Worm (Caenorhabditis elegans) whole organism, young adult: ENCODE results near the gene clec-250.

Experiments
- B0019.2 ChIP-seq: fragments of 200-800 bp; sonication (Bioruptor generic); conservative IDR thresholded peaks from 2 replicates; pipeline ENCODE4 v1.3.6; 2022; ENCODE audit warnings: missing genetic modification reagents, missing genetic modification characterization, missing compliant biosample characterization
- B0035.1 ChIP-seq: sonication (generic microtip); optimal IDR thresholded peaks from 2 replicates; lab custom pipeline; 2016; ENCODE audit warnings: missing genetic modification characterization, mild to moderate bottlenecking, missing compliant biosample characterization, missing genotype, missing genetic modification reagents
- B0336.3 ChIP-seq: fragments of 200-800 bp; sonication (Bioruptor generic); IDR thresholded peaks from 2 replicates; pipeline ENCODE4 v1.3.6; 2022; ENCODE audit warnings: missing genetic modification characterization, missing compliant biosample characterization
- F33H1.4 ChIP-seq: fragments of 200-800 bp; sonication (Bioruptor generic); IDR thresholded peaks from 2 replicates; pipeline ENCODE4 v1.3.6; 2022; ENCODE audit warnings: missing genetic modification reagents, missing genetic modification characterization, missing compliant biosample characterization
- F37B4.10 ChIP-seq: fragments of 200-800 bp; sonication (Bioruptor generic); IDR thresholded peaks from 2 replicates; pipeline ENCODE4 v1.3.6; 2022; ENCODE audit warnings: missing genetic modification characterization, missing compliant biosample characterization
- F52B5.7 ChIP-seq: sonication (generic microtip); optimal IDR thresholded peaks from 2 replicates; lab custom pipeline; 2016; ENCODE audit warnings: mild to moderate bottlenecking, missing genetic modification characterization, missing compliant biosample characterization
- F57A8.1 ChIP-seq: fragments of 200-800 bp; sonication (Bioruptor generic); optimal IDR thresholded peaks from 2 replicates; lab custom pipeline; 2018; ENCODE audit warnings: mild to moderate bottlenecking, missing genetic modification characterization, moderate library complexity, missing compliant biosample characterization
- F57C9.4 ChIP-seq: sonication (generic microtip); optimal IDR thresholded peaks from 2 replicates; lab custom pipeline; 2017; ENCODE audit warnings: mild to moderate bottlenecking, missing genetic modification characterization, missing compliant biosample characterization
- K11D2.4 ChIP-seq: fragments of 200-800 bp; sonication (Bioruptor generic); IDR thresholded peaks from 2 replicates; pipeline ENCODE4 v1.3.6; 2022; ENCODE audit warnings: missing genetic modification reagents, missing genetic modification characterization, missing compliant biosample characterization
- K12H6.12 ChIP-seq: fragments of 200-800 bp; sonication (Bioruptor generic); optimal IDR thresholded peaks from 2 replicates; lab custom pipeline; 2018; ENCODE audit warnings: mild to moderate bottlenecking, missing genetic modification characterization, missing compliant biosample characterization
- T26A5.8 ChIP-seq: sonication (generic microtip); optimal IDR thresholded peaks from 2 replicates; lab custom pipeline; 2016; ENCODE audit warnings: missing genetic modification characterization, missing compliant biosample characterization
- aptf-2 ChIP-seq: fragments of 200-800 bp; sonication (Bioruptor generic); conservative IDR thresholded peaks from 2 replicates; pipeline ENCODE4 v1.3.6; 2022; ENCODE audit warnings: missing genetic modification reagents, missing genetic modification characterization, missing compliant biosample characterization
- aptf-3 ChIP-seq: fragments of 200-800 bp; sonication (Bioruptor generic); IDR thresholded peaks from 2 replicates; pipeline ENCODE4 v1.3.6; 2022; ENCODE audit warnings: missing genetic modification characterization, missing compliant biosample characterization
- bed-1 ChIP-seq: fragments of 200-800 bp; sonication (Bioruptor generic); IDR thresholded peaks from 2 replicates; pipeline ENCODE4 v1.3.6; 2022; ENCODE audit warnings: missing genetic modification reagents, missing genetic modification characterization, missing compliant biosample characterization
- cebp-2 ChIP-seq: fragments of 200-800 bp; sonication (Bioruptor generic); IDR thresholded peaks from 2 replicates; pipeline ENCODE4 v1.3.6; 2022; ENCODE audit warnings: missing genetic modification characterization, missing compliant biosample characterization
- ceh-58 ChIP-seq: fragments of 200-800 bp; sonication (Bioruptor generic); IDR thresholded peaks from 2 replicates; pipeline ENCODE4 v1.3.6; 2022; ENCODE audit warnings: missing genetic modification characterization, missing compliant biosample characterization
- dpff-1 ChIP-seq: sonication (generic microtip); optimal IDR thresholded peaks from 2 replicates; lab custom pipeline; 2017; ENCODE audit warnings: mild to moderate bottlenecking, missing genetic modification characterization, missing compliant biosample characterization
- efl-1 ChIP-seq: fragments of 150-350 bp; optimal IDR thresholded peaks from 2 replicates; lab custom pipeline; 2014; ENCODE audit warnings: missing biosample characterization, missing genetic modification reagents, missing genetic modification characterization
- egl-18 ChIP-seq: fragments of 200-800 bp; sonication (Bioruptor generic); IDR thresholded peaks from 2 replicates; pipeline ENCODE4 v1.3.6; 2022; ENCODE audit warnings: missing genetic modification reagents, missing genetic modification characterization, missing compliant biosample characterization
- egl-44 ChIP-seq: fragments of 200-800 bp; sonication (Bioruptor generic); IDR thresholded peaks from 2 replicates; pipeline ENCODE4 v1.3.6; 2022; ENCODE audit warnings: missing genetic modification reagents, missing genetic modification characterization, missing compliant biosample characterization
- egrh-3 ChIP-seq: fragments of 200-800 bp; sonication (Bioruptor generic); IDR thresholded peaks from 2 replicates; pipeline ENCODE4 v1.3.6; 2022; ENCODE audit warnings: missing genetic modification reagents, missing genetic modification characterization, missing compliant biosample characterization
- hsf-1 ChIP-seq: fragments of 200-800 bp; sonication (Bioruptor generic); IDR thresholded peaks from 2 replicates; pipeline ENCODE4 v1.3.6; 2022; ENCODE audit warnings: missing genetic modification reagents, missing genetic modification characterization, missing compliant biosample characterization
- lin-35 ChIP-seq, 3 experiments: fragments of 150-350 bp in 2 of 3; sonication (generic microtip) in 1 of 3; optimal IDR thresholded peaks; 2 replicates each; lab custom pipeline; 2014 to 2018; ENCODE audit warnings: missing biosample characterization in 3 of 3, missing genetic modification characterization in 3 of 3, missing genetic modification reagents in 3 of 3
- lin-54 ChIP-seq: fragments of 200-800 bp; sonication (Bioruptor generic); optimal IDR thresholded peaks from 2 replicates; lab custom pipeline; 2018; ENCODE audit warnings: mild to moderate bottlenecking, missing genetic modification characterization, missing compliant biosample characterization
- lir-1 ChIP-seq: fragments of 200-800 bp; sonication (Bioruptor generic); conservative IDR thresholded peaks from 2 replicates; pipeline ENCODE4 v1.3.6; 2022; ENCODE audit warnings: missing genetic modification reagents, missing genetic modification characterization, missing compliant biosample characterization
- lsy-27 ChIP-seq: sonication (generic microtip); optimal IDR thresholded peaks from 2 replicates; lab custom pipeline; 2017; ENCODE audit warnings: missing genetic modification characterization, mild to moderate bottlenecking, missing compliant biosample characterization, antibody characterized with exemption, missing genotype, borderline replicate concordance; ENCODE audit not compliant: insufficient read depth
- madf-10 ChIP-seq: sonication (generic microtip); optimal IDR thresholded peaks from 2 replicates; lab custom pipeline; 2016; ENCODE audit warnings: mild to moderate bottlenecking, missing genetic modification characterization, missing compliant biosample characterization
- madf-3 ChIP-seq: fragments of 200-800 bp; sonication (Bioruptor generic); IDR thresholded peaks from 2 replicates; pipeline ENCODE4 v1.3.6; 2022; ENCODE audit warnings: missing genetic modification reagents, missing genetic modification characterization, missing compliant biosample characterization
- mcd-1 ChIP-seq: fragments of 200-800 bp; sonication (Bioruptor generic); IDR thresholded peaks from 2 replicates; pipeline ENCODE4 v1.3.6; 2022; ENCODE audit warnings: missing genetic modification reagents, missing genetic modification characterization, missing compliant biosample characterization
- mxl-1 ChIP-seq: sonication (generic microtip); optimal IDR thresholded peaks from 2 replicates; lab custom pipeline; 2016; ENCODE audit warnings: missing genetic modification characterization, missing compliant biosample characterization
- nfya-1 ChIP-seq: sonication (generic microtip); optimal IDR thresholded peaks from 2 replicates; lab custom pipeline; 2017; ENCODE audit warnings: antibody characterized with exemption, missing compliant biosample characterization, missing genetic modification characterization, borderline replicate concordance; ENCODE audit not compliant: insufficient read depth
- nhr-120 ChIP-seq: fragments of 200-800 bp; sonication (Bioruptor generic); IDR thresholded peaks from 2 replicates; pipeline ENCODE4 v1.3.6; 2022; ENCODE audit warnings: missing genetic modification characterization, missing compliant biosample characterization
- rec-8 ChIP-seq, 2 experiments: sonication (generic microtip); optimal IDR thresholded peaks; 2 replicates each; lab custom pipeline; 2016; ENCODE audit warnings: mild to moderate bottlenecking in 2 of 2, missing genetic modification characterization in 2 of 2, missing genetic modification reagents in 2 of 2, missing genotype in 2 of 2, missing biosample characterization in 1 of 2, missing compliant biosample characterization in 1 of 2, moderate library complexity in 1 of 2
- snpc-1.3 ChIP-seq: sonication (generic microtip); optimal IDR thresholded peaks from 2 replicates; lab custom pipeline; 2017; ENCODE audit warnings: missing genetic modification characterization, mild to moderate bottlenecking, missing compliant biosample characterization, antibody characterized with exemption, moderate library complexity, missing genotype, missing genetic modification reagents; ENCODE audit not compliant: insufficient read depth
- unc-62 ChIP-seq: fragments of 150-350 bp; optimal IDR thresholded peaks from 2 replicates; lab custom pipeline; 2014; ENCODE audit warnings: missing biosample characterization, missing genetic modification reagents, missing genetic modification characterization
- xnd-1 ChIP-seq: sonication (generic microtip); optimal IDR thresholded peaks from 2 replicates; lab custom pipeline; 2016; ENCODE audit warnings: missing genotype, missing genetic modification reagents, missing genetic modification characterization, missing compliant biosample characterization
- zfh-2 ChIP-seq: fragments of 200-800 bp; sonication (Bioruptor generic); conservative IDR thresholded peaks from 2 replicates; pipeline ENCODE4 v1.3.6; 2022; ENCODE audit warnings: missing genetic modification reagents, missing genetic modification characterization, missing compliant biosample characterization
- ztf-28 ChIP-seq: fragments of 200-800 bp; sonication (Bioruptor generic); IDR thresholded peaks from 2 replicates; pipeline ENCODE4 v1.3.6; 2022; ENCODE audit warnings: missing genetic modification reagents, missing genetic modification characterization, missing compliant biosample characterization
- ztf-6 ChIP-seq: fragments of 200-800 bp; sonication (Bioruptor generic); IDR thresholded peaks from 2 replicates; pipeline ENCODE4 v1.3.6; 2022; ENCODE audit warnings: missing genetic modification reagents, missing genetic modification characterization, missing compliant biosample characterization

Gene clec-250

DNA sequence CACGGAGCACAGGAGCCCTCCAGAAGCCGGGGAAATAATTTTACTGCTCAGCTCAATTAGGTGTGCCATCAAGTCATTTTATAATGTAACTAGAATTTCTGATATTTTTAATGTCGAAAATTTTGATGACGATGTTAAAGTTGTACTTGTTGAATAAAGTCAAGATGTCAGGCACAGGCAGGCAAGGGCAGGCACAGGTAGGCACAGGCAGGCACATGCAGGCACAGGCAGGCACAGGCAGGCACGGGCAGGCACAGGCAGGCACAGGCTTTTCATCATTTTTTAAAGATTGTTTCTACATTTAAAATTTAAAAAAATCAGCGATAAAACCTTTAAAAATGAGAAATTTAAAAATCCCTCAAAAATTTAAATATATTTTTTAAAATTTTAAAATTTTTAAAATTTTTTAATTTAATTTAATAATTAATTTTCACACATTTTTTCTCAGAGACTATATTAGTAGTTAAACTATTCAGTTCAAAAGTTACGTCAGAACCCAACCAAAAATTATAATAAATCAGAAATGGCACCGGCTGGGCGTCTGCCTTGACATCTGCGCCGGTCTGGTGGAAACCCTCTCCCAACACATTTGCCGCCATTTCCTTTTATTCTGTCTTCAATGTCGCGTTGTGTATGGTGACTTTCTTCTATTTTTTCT is 32.7 kb downstream of the clec-250 start, which contains the start of gene Y17D7C.6:
TSS of gene Y17D7C.6 (plus strand) at position 608 of the 658 bp plus-strand sequence.
- TF ChIP-seq F33H1.4 (GFP tag; lab: Robert Waterston, UW) (no peak), egl-44 (GFP tag; lab: Robert Waterston, UW) (peak; percentile 23; the same call in 1 of the 2 replicates), nfya-1 (no peak), cebp-2 (GFP tag; lab: Robert Waterston, UW) (0 out of 2 replicates have a peak, but pooled peaks have one; percentile 7), aptf-3 (GFP tag; lab: Robert Waterston, UW) (0 out of 2 replicates have a peak, but pooled peaks have one; percentile 65), ceh-58 (0 out of 2 replicates have a peak, but pooled peaks have one; percentile 86), lsy-27 (tag; lab: Kevin White, UChicago) (no peak), zfh-2 (GFP tag; lab: Robert Waterston, UW) (peak; percentile 69), B0035.1 (no peak)

DNA sequence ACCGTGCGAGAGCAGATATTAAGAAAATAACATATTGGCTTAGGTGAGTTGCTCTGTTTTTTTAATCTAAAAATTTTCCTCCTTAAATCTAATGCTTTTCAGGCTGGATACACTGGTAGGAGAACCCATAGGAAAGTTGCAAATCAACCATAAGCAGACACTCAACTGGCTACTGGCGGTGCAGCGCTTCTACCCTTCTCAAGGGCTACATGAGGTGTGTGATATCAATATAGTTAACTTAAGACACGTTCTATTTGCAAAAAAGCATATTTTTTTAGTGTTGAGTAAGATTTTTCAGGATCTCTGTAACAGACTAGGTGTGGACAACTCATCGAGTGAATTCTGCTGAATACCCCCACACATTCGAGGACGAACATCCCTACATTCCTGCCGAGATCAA is 34.0 kb downstream of the clec-250 start:
- no peak for TF ChIP-seq lsy-27 (tag; lab: Kevin White, UChicago)
- TF ChIP-seq F57C9.4 (tag; lab: Kevin White, UChicago): peak; percentile 30
- TF ChIP-seq nfya-1: peak; percentile 59
- TF ChIP-seq ceh-58: peak; percentile 59; the same call in 1 of the 2 replicates
- no peak for TF ChIP-seq efl-1
- no peak for TF ChIP-seq egrh-3 (GFP tag; lab: Robert Waterston, UW)

DNA sequence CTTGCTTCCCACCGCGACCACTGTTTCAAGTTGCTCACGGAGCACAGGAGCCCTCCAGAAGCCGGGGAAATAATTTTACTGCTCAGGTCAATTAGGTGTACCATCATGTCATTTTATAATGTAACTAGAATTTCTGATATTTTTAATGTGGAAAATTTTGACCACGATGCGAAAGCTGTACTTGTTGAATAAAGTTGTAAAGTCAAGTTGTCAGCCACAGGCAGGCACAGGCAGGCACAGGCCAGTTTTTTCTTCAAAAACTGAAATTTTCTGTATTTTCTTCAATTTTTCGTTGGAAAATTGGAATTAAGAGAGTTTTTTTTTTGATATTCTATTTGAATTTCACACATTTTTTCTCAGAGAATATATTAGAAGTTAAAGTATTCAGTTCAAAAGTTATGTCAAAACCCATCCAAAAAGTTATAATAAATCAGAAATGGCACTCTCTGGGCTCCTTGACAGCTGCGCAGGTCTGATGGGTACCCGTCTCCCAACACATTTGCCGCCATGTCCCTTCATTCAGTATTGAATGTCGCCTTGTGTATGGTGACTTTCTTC is 35.9 kb downstream of the clec-250 start, which contains the start of gene Y17D7C.1:
TSS of gene Y17D7C.1 (plus strand) at position 508 of the 558 bp plus-strand sequence.
- TF ChIP-seq ztf-28 (GFP tag; lab: Robert Waterston, UW) (no peak), madf-3 (GFP tag; lab: Robert Waterston, UW) (no peak), lir-1 (GFP tag; lab: Robert Waterston, UW) (no peak), F37B4.10 (no peak), aptf-2 (GFP tag; lab: Robert Waterston, UW) (no peak), B0336.3 (GFP tag; lab: Robert Waterston, UW) (no peak), xnd-1 (tag; lab: Kevin White, UChicago) (no peak), F52B5.7 (tag; lab: Kevin White, UChicago) (no peak)

DNA sequence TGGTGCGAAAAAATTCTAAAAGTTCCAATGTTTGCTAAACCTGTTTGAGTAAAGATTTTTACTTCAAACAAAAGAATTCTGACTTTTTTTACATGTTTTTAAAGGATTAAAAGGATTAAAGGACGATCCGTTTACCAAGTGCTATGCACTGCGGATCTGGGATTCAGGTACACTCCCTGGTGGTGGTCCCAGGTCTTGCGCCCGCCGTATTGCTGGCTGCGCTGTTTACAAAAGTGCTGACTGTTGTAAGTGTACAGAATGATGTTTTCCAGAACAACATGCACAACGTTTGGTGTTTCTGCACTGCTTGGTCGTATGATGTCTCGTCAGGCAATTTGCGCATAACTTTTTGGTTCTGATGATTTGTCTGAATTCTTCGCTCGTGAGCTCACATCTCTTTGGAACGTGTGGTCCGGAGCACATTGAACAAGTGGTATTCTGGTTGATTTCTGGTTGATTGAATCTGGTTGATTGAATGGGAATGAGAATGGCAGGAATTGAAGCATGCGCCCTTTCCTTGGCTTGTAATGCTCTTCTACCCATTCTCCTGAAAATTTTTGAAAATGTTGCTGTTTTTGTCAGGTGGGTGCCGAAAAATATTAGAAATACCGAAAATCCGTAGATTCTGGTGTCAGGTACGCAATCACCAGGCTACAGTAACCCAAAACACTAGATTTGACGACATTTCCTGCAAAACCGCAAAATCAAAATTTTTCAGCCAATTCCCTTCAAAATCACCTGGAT is 36.5 kb downstream of the clec-250 start:
- TF ChIP-seq madf-10 (tag; lab: Kevin White, UChicago): no peak
- TF ChIP-seq dpff-1 (tag; lab: Kevin White, UChicago): no peak
- TF ChIP-seq mxl-1: no peak
- TF ChIP-seq mcd-1 (GFP tag; lab: Robert Waterston, UW): 0 out of 2 replicates have a peak, but pooled peaks have one; percentile 35
- TF ChIP-seq T26A5.8 (tag; lab: Kevin White, UChicago): no peak
- TF ChIP-seq hsf-1 (GFP tag; lab: Robert Waterston, UW): no peak
- TF ChIP-seq B0019.2: no peak
- no peak for TF ChIP-seq efl-1
- 0 out of 2 replicates have a peak, but pooled peaks have one; percentile 37 for TF ChIP-seq bed-1 (GFP tag; lab: Robert Waterston, UW)
- TF ChIP-seq K11D2.4: no peak
- no peak for TF ChIP-seq K12H6.12
- no peak for TF ChIP-seq zfh-2 (GFP tag; lab: Robert Waterston, UW)
- TF ChIP-seq egl-18 (GFP tag; lab: Robert Waterston, UW): no peak
- no peak for TF ChIP-seq F57A8.1 (GFP tag; lab: Kevin White, UChicago)
- TF ChIP-seq lin-35 (GFP tag; optimal IDR thresholded peaks at IDR 0.05; lab: Kevin White, UChicago): no peak
- TF ChIP-seq lin-54: no peak
- peak; percentile 56; the same call in 1 of the 2 replicates for TF ChIP-seq aptf-3 (GFP tag; lab: Robert Waterston, UW)
- 0 out of 2 replicates have a peak, but pooled peaks have one; percentile 65 for TF ChIP-seq nhr-120
- no peak for TF ChIP-seq unc-62 (GFP tag; lab: Kevin White, UChicago)
- TF ChIP-seq snpc-1.3 (tag; lab: Kevin White, UChicago): no peak
- TF ChIP-seq ceh-58: peak; percentile 88
- TF ChIP-seq ztf-6 (GFP tag; lab: Robert Waterston, UW): no peak
- TF ChIP-seq rec-8 (tag; optimal IDR thresholded peaks at IDR 0.05; lab: Kevin White, UChicago): no peak
